Fruit fly (Drosophila melanogaster) whole organism, embryonic: ENCODE results near the gene CG17127.

Experiments
- Blimp-1 ChIP-seq: fragments of 200-800 bp; sonication (Bioruptor generic); optimal IDR thresholded peaks from 3 replicates; lab custom pipeline; 2018; ENCODE audit warnings: missing biosample characterization, missing genetic modification characterization, mild to moderate bottlenecking, moderate library complexity, missing genetic modification reagents
- CG11504 ChIP-seq: fragments of 200-800 bp; sonication (Bioruptor generic); optimal IDR thresholded peaks from 3 replicates; lab custom pipeline; 2019; ENCODE audit warnings: missing biosample characterization, mild to moderate bottlenecking, missing genetic modification characterization, moderate library complexity
- CG13287 ChIP-seq: fragments of 200-800 bp; sonication (Bioruptor generic); IDR thresholded peaks from 2 replicates; pipeline ENCODE4 v1.3.6; 2022; ENCODE audit warnings: missing biosample characterization, missing genetic modification characterization; ENCODE audit not compliant: partially characterized antibody
- CG13624 ChIP-seq: fragments of 200-800 bp; sonication (Bioruptor generic); optimal IDR thresholded peaks from 2 replicates; lab custom pipeline; 2016; ENCODE audit warnings: missing biosample characterization, missing genetic modification characterization
- CG16779 ChIP-seq: fragments of 200-800 bp; sonication (Bioruptor generic); IDR thresholded peaks from 2 replicates; pipeline ENCODE4 v1.3.6; 2022; ENCODE audit warnings: missing biosample characterization, missing genetic modification characterization
- CG17568 ChIP-seq: fragments of 200-800 bp; sonication (Bioruptor generic); optimal IDR thresholded peaks from 2 replicates; lab custom pipeline; 2018; ENCODE audit warnings: missing biosample characterization, mild to moderate bottlenecking, missing genetic modification characterization, moderate library complexity
- CG18764 ChIP-seq: fragments of 200-800 bp; sonication (Bioruptor generic); optimal IDR thresholded peaks from 3 replicates; lab custom pipeline; 2016; ENCODE audit warnings: missing biosample characterization, missing genetic modification characterization
- CG33213 ChIP-seq: fragments of 200-800 bp; sonication (Bioruptor generic); optimal IDR thresholded peaks from 3 replicates; lab custom pipeline; 2016; ENCODE audit warnings: missing biosample characterization, missing genetic modification characterization
- CG3407 ChIP-seq: fragments of 200-800 bp; sonication (Bioruptor generic); optimal IDR thresholded peaks from 2 replicates; lab custom pipeline; 2018; ENCODE audit warnings: missing biosample characterization, mild to moderate bottlenecking, missing genetic modification characterization
- CG3847 ChIP-seq: fragments of 200-800 bp; sonication (Bioruptor generic); IDR thresholded peaks from 2 replicates; pipeline ENCODE4 v1.3.6; 2022; ENCODE audit warnings: missing biosample characterization, missing genetic modification characterization
- CG9727 ChIP-seq: fragments of 200-800 bp; sonication (Bioruptor generic); optimal IDR thresholded peaks from 3 replicates; lab custom pipeline; 2017; ENCODE audit warnings: missing biosample characterization, mild to moderate bottlenecking, missing genetic modification characterization
- CG9797 ChIP-seq: fragments of 200-800 bp; sonication (Bioruptor generic); optimal IDR thresholded peaks from 3 replicates; lab custom pipeline; 2018; ENCODE audit warnings: missing biosample characterization, mild to moderate bottlenecking, missing genetic modification characterization
- CTCF ChIP-seq: fragments of 200-800 bp; sonication (Bioruptor generic); optimal IDR thresholded peaks from 2 replicates; lab custom pipeline; 2017; ENCODE audit warnings: missing biosample characterization, mild to moderate bottlenecking, missing genetic modification characterization, moderate library complexity
- Dek ChIP-seq: fragments of 200-800 bp; sonication (Bioruptor generic); optimal IDR thresholded peaks from 3 replicates; lab custom pipeline; 2019; ENCODE audit warnings: missing biosample characterization, mild to moderate bottlenecking, missing genetic modification characterization, moderate library complexity
- Gug ChIP-seq: fragments of 200-800 bp; sonication (Bioruptor generic); IDR thresholded peaks from 4 replicates; pipeline ENCODE4 v1.3.6; 2022; ENCODE audit warnings: missing biosample characterization, missing genetic modification characterization
- HHEX ChIP-seq: fragments of 200-800 bp; sonication (Bioruptor generic); optimal IDR thresholded peaks from 3 replicates; lab custom pipeline; 2017; ENCODE audit warnings: missing biosample characterization, mild to moderate bottlenecking, missing genetic modification characterization, missing genetic modification reagents
- Hey ChIP-seq: fragments of 200-800 bp; sonication (Bioruptor generic); optimal IDR thresholded peaks from 3 replicates; lab custom pipeline; 2018; ENCODE audit warnings: missing biosample characterization, mild to moderate bottlenecking, missing genetic modification characterization
- Hr78 ChIP-seq, 2 experiments: fragments of 200-800 bp in 1 of 2; fragments of >200 bp in 1 of 2; sonication (Bioruptor generic) in 1 of 2; optimal IDR thresholded peaks; 2 replicates each; lab custom pipeline; 2017 to 2019; ENCODE audit warnings: missing biosample characterization in 2 of 2, missing genetic modification characterization in 2 of 2, mild to moderate bottlenecking in 1 of 2, moderate library complexity in 1 of 2
- Med ChIP-seq: fragments of 200-800 bp; sonication (Bioruptor generic); peaks from one replicate; lab custom pipeline; 2016; ENCODE audit warnings: missing biosample characterization, missing genetic modification characterization, mild to moderate bottlenecking, inconsistent platforms, moderate library complexity
- Meics ChIP-seq: fragments of 200-800 bp; sonication (Bioruptor generic); optimal IDR thresholded peaks from 2 replicates; lab custom pipeline; 2017; ENCODE audit warnings: missing biosample characterization, mild to moderate bottlenecking, missing genetic modification characterization
- Mes4 ChIP-seq: fragments of 200-800 bp; sonication (Bioruptor generic); optimal IDR thresholded peaks from 2 replicates; lab custom pipeline; 2016; ENCODE audit warnings: missing biosample characterization, missing genetic modification characterization
- NK7.1 ChIP-seq: fragments of 200-800 bp; sonication (Bioruptor generic); optimal IDR thresholded peaks from 3 replicates; lab custom pipeline; 2016; ENCODE audit warnings: missing biosample characterization, missing genetic modification characterization
- NfI ChIP-seq: fragments of 200-800 bp; sonication (Bioruptor generic); optimal IDR thresholded peaks from 3 replicates; lab custom pipeline; 2018; ENCODE audit warnings: missing biosample characterization, mild to moderate bottlenecking, missing genetic modification characterization, moderate library complexity
- Ptx1 ChIP-seq: fragments of 200-800 bp; sonication (Bioruptor generic); IDR thresholded peaks from 2 replicates; pipeline ENCODE4 v1.3.6; 2022; ENCODE audit warnings: missing biosample characterization, missing genetic modification characterization
- Rfx ChIP-seq: fragments of 200-800 bp; sonication (Bioruptor generic); IDR thresholded peaks from 2 replicates; pipeline ENCODE4 v1.3.6; 2022; ENCODE audit warnings: missing biosample characterization, missing genetic modification characterization
- Sox102F ChIP-seq: fragments of 200-800 bp; sonication (Bioruptor generic); optimal IDR thresholded peaks from 2 replicates; lab custom pipeline; 2018; ENCODE audit warnings: missing biosample characterization, mild to moderate bottlenecking, missing genetic modification characterization, moderate library complexity
- abd-A ChIP-seq: fragments of 200-800 bp; sonication (Bioruptor generic); optimal IDR thresholded peaks from 3 replicates; lab custom pipeline; 2019; ENCODE audit warnings: missing biosample characterization, mild to moderate bottlenecking, missing genetic modification characterization, moderate library complexity
- ci ChIP-seq: fragments of 200-800 bp; sonication (Bioruptor generic); IDR thresholded peaks from 3 replicates; pipeline ENCODE4 v1.3.6; 2022; ENCODE audit warnings: missing biosample characterization, missing genetic modification characterization
- crol ChIP-seq: fragments of 200-800 bp; sonication (Bioruptor generic); IDR thresholded peaks from 2 replicates; pipeline ENCODE4 v1.3.6; 2022; ENCODE audit warnings: missing biosample characterization, missing genetic modification characterization
- cwo ChIP-seq: fragments of 200-800 bp; sonication (Bioruptor generic); optimal IDR thresholded peaks from 3 replicates; lab custom pipeline; 2017; ENCODE audit warnings: missing biosample characterization, missing genetic modification characterization, mild to moderate bottlenecking, moderate library complexity, missing genetic modification reagents
- da ChIP-seq: fragments of 200-800 bp; sonication (Bioruptor generic); optimal IDR thresholded peaks from 2 replicates; lab custom pipeline; 2016; ENCODE audit warnings: missing biosample characterization, missing genetic modification characterization
- hkb ChIP-seq, 2 experiments: fragments of 200-800 bp in 1 of 2; fragments of >200 bp in 1 of 2; sonication (Bioruptor generic) in 1 of 2; IDR thresholded peaks in 1 of 2; optimal IDR thresholded peaks in 1 of 2; 2 replicates each; pipeline versions ENCODE4 v1.3.6 to Lab custom; 2017 to 2022; ENCODE audit warnings: missing biosample characterization in 1 of 2, missing genetic modification characterization in 1 of 2
- kay ChIP-seq: fragments of 200-800 bp; sonication (Bioruptor generic); optimal IDR thresholded peaks from 2 replicates; lab custom pipeline; 2016; ENCODE audit warnings: missing biosample characterization, missing genetic modification characterization
- knrl ChIP-seq: fragments of 200-800 bp; sonication (Bioruptor generic); IDR thresholded peaks from 3 replicates; pipeline ENCODE4 v1.3.6; 2022; ENCODE audit warnings: missing biosample characterization, missing genetic modification characterization; ENCODE audit not compliant: partially characterized antibody
- lbe ChIP-seq: fragments of 200-800 bp; sonication (Bioruptor generic); optimal IDR thresholded peaks from 2 replicates; lab custom pipeline; 2016; ENCODE audit warnings: missing biosample characterization, mild to moderate bottlenecking, missing genetic modification characterization
- lov ChIP-seq, 2 experiments: fragments of 200-800 bp in 1 of 2; fragments of >200 bp in 1 of 2; sonication (Bioruptor generic) in 1 of 2; IDR thresholded peaks in 1 of 2; optimal IDR thresholded peaks in 1 of 2; 2 replicates in 1 of 2; 3 replicates in 1 of 2; pipeline versions ENCODE4 v1.3.6 to Lab custom; 2017 to 2022; ENCODE audit warnings: missing biosample characterization in 1 of 2, missing genetic modification characterization in 1 of 2
- oc ChIP-seq: fragments of 200-800 bp; sonication (Bioruptor generic); optimal IDR thresholded peaks from 2 replicates; lab custom pipeline; 2018; ENCODE audit warnings: missing biosample characterization, mild to moderate bottlenecking, missing genetic modification characterization, moderate library complexity
- p53 ChIP-seq: fragments of 200-800 bp; sonication (Bioruptor generic); optimal IDR thresholded peaks from 2 replicates; lab custom pipeline; 2016; ENCODE audit warnings: missing biosample characterization, missing genetic modification characterization
- pita ChIP-seq: fragments of 200-800 bp; sonication (Bioruptor generic); optimal IDR thresholded peaks from 2 replicates; lab custom pipeline; 2017; ENCODE audit warnings: missing biosample characterization, mild to moderate bottlenecking, missing genetic modification characterization
- salm ChIP-seq: fragments of 200-800 bp; sonication (Bioruptor generic); optimal IDR thresholded peaks from 2 replicates; lab custom pipeline; 2018; ENCODE audit warnings: missing biosample characterization, mild to moderate bottlenecking, missing genetic modification characterization
- scrt ChIP-seq: fragments of 200-800 bp; sonication (Bioruptor generic); optimal IDR thresholded peaks from 2 replicates; lab custom pipeline; 2018; ENCODE audit warnings: missing biosample characterization, mild to moderate bottlenecking, missing genetic modification characterization, moderate library complexity
- sd ChIP-seq: fragments of 200-800 bp; sonication (Bioruptor generic); optimal IDR thresholded peaks from 3 replicates; lab custom pipeline; 2018; ENCODE audit warnings: missing biosample characterization, mild to moderate bottlenecking, missing genetic modification characterization, moderate library complexity
- sens ChIP-seq: fragments of 200-800 bp; sonication (Bioruptor generic); peaks from one replicate; lab custom pipeline; 2016; ENCODE audit warnings: missing biosample characterization, missing genetic modification characterization
- sisA ChIP-seq: fragments of 200-800 bp; sonication (Bioruptor generic); IDR thresholded peaks from 2 replicates; pipeline ENCODE4 v1.3.6; 2022; ENCODE audit warnings: missing biosample characterization, missing genetic modification characterization
- slbo ChIP-seq: fragments of 200-800 bp; sonication (Bioruptor generic); IDR thresholded peaks from 2 replicates; pipeline ENCODE4 v1.3.6; 2022; ENCODE audit warnings: missing biosample characterization, missing genetic modification characterization
- sob ChIP-seq: fragments of 200-800 bp; sonication (Bioruptor generic); IDR thresholded peaks from 2 replicates; pipeline ENCODE4 v1.3.6; 2022; ENCODE audit warnings: missing biosample characterization, missing genetic modification characterization
- sqz ChIP-seq: fragments of 200-800 bp; sonication (Bioruptor generic); optimal IDR thresholded peaks from 3 replicates; lab custom pipeline; 2018; ENCODE audit warnings: missing biosample characterization, mild to moderate bottlenecking, missing genetic modification characterization
- sr ChIP-seq: fragments of 200-800 bp; sonication (Bioruptor generic); IDR thresholded peaks from 3 replicates; pipeline ENCODE4 v1.3.6; 2022; ENCODE audit warnings: missing biosample characterization, missing genetic modification characterization
- ttk ChIP-seq: fragments of 200-800 bp; sonication (Bioruptor generic); IDR thresholded peaks from 2 replicates; pipeline ENCODE4 v2.1.2; 2022; ENCODE audit warnings: missing biosample characterization, missing genetic modification characterization
- z ChIP-seq: fragments of 200-800 bp; sonication (Bioruptor generic); IDR thresholded peaks from 3 replicates; pipeline ENCODE4 v1.3.6; 2022; ENCODE audit warnings: missing biosample characterization, missing genetic modification characterization

The CG17127 gene

DNA sequence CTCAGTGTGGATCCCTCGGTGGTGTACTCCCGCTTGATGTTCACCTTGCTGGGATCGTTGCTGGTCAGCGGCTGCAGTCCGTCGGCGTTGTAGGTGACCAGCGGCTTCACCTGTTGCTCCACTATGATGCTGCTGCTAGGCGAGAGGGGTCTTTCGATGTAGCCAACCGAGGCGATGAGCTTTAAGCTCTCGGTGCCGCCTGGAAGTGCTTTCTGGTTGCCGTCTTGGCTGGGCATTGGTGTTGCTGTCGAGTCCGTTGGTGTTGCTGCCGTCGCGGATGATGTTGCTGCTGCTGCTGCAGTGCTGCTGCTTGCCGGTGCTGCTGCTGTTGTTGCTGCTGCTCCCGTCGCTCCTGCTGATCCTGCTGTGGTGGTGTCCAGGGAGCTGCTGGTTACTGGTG, 3.4 kb downstream of the CG17127 start:
- TF ChIP-seq NfI (GFP tag; lab: Kevin White, UChicago) (no peak), ci (GFP tag; lab: Robert Waterston, UW) (0 out of 3 replicates have a peak, but pooled peaks have one; percentile 17), NK7.1 (GFP tag; lab: Kevin White, UChicago) (no peak), sisA (GFP tag; lab: Robert Waterston, UW) (no peak), scrt (GFP tag; lab: Kevin White, UChicago) (peak; percentile 80), CG3847 (GFP tag; lab: Robert Waterston, UW) (no peak), lov (optimal IDR thresholded peaks at IDR 0.05; lab: Kevin White, UChicago) (no peak), lov (GFP tag; IDR thresholded peaks at IDR 0.05; lab: Robert Waterston, UW) (no peak), knrl (GFP tag; lab: Robert Waterston, UW) (no peak), Meics (GFP tag; lab: Kevin White, UChicago) (no peak), sr (GFP tag; lab: Robert Waterston, UW) (no peak), CG13287 (GFP tag; lab: Robert Waterston, UW) (peak; percentile 30; the same call in 1 of the 2 replicates), CG13624 (no peak), Gug (GFP tag; lab: Robert Waterston, UW) (no peak), Hey (tag; lab: Kevin White, UChicago) (no peak), CTCF (peak; percentile 42), Rfx (GFP tag; lab: Robert Waterston, UW) (peak; percentile 44; the same call in 1 of the 2 replicates), da (GFP tag; lab: Kevin White, UChicago) (no peak), Med (GFP tag; lab: Kevin White, UChicago) (peak; percentile 72), HHEX (GFP tag; lab: Kevin White, UChicago) (no peak), CG11504 (tag; lab: Kevin White, UChicago) (peak; percentile 98), Sox102F (GFP tag; lab: Kevin White, UChicago) (no peak), Mes4 (GFP tag; lab: Kevin White, UChicago) (no peak), lbe (GFP tag; lab: Kevin White, UChicago) (no peak), CG33213 (GFP tag; lab: Kevin White, UChicago) (no peak), kay (no peak), crol (GFP tag; lab: Robert Waterston, UW) (peak; percentile 66), CG16779 (0 out of 2 replicates have a peak, but pooled peaks have one; percentile 12)

DNA sequence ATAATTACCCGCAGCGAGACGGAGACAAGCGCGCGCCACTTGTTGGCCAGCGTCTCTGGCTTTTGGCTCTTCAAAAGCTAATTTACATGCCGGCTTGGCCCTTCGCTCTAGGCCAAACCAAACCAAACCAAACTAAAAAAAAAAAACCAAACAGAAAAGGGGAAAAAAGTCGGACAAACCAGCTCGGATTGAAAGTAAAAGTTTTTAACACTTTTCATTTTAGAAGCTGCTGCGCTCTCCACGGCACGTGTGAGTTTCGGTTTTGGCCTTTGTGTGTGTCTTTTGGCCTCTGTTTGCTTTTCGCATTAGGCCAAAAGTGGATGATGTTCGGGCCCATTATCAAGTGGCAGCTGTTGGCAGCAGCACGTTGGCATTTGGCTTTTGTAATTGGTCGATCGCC, 10.6 kb downstream of the CG17127 start:
- TF ChIP-seq pita (GFP tag; lab: Kevin White, UChicago) (no peak), oc (tag; lab: Kevin White, UChicago) (peak; percentile 5), Hr78 (GFP tag; optimal IDR thresholded peaks at IDR 0.05; lab: Kevin White, UChicago) (peak in 1 of 2 experiments; percentile 14), Blimp-1 (peak; percentile 99), ttk (GFP tag; lab: Robert Waterston, UW) (no peak), z (no peak), Dek (tag; lab: Kevin White, UChicago) (no peak), sqz (GFP tag; lab: Kevin White, UChicago) (peak; percentile 20), p53 (GFP tag; lab: Kevin White, UChicago) (no peak), CG9797 (no peak), slbo (GFP tag; lab: Robert Waterston, UW) (no peak), abd-A (tag; lab: Kevin White, UChicago) (no peak), CG9727 (no peak), Ptx1 (GFP tag; lab: Robert Waterston, UW) (no peak), cwo (GFP tag; lab: Kevin White, UChicago) (peak; percentile 46), CG18764 (no peak), salm (tag; lab: Kevin White, UChicago) (no peak), CG11504 (tag; lab: Kevin White, UChicago) (no peak), sd (peak; percentile 28), lov (optimal IDR thresholded peaks at IDR 0.05; lab: Kevin White, UChicago) (no peak), lov (GFP tag; IDR thresholded peaks at IDR 0.05; lab: Robert Waterston, UW) (no peak), Med (GFP tag; lab: Kevin White, UChicago) (no peak), CG3407 (GFP tag; lab: Kevin White, UChicago) (no peak), sob (GFP tag; lab: Robert Waterston, UW) (0 out of 2 replicates have a peak, but pooled peaks have one; percentile 13), hkb (optimal IDR thresholded peaks at IDR 0.05; lab: Kevin White, UChicago) (no peak), hkb (GFP tag; IDR thresholded peaks at IDR 0.05; lab: Robert Waterston, UW) (no peak), CG17568 (GFP tag; lab: Kevin White, UChicago) (no peak), sens (GFP tag; lab: Kevin White, UChicago) (peak; percentile 27)
